Fruit fly (Drosophila melanogaster): ENCODE data around the gene CG32985.

CG32985 gene

DNA sequence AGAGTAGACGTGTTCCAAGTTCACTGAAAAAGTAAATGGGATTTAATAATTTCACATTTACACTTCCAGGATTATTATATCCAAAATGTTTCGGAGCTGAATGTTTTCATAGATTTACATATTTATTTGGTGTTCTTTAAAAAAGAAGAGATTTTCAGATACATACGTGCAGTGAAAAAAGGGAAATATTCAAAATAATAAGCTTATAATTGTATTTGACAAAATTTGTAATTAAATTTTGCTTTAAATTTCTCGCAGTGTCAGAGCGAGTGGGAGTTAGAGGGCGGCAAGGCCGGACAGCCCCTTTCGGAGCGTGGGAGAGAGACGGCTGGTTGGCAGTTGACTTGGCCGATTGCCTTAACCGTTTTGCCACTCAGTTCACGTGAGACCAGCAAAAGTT is 25.3 kb upstream of the CG32985 start, which contains the start of gene Tsp29Fb:
Gene Tsp29Fb, plus strand, starts transcription at position 388 of the 400 bp plus-strand sequence.
- TF ChIP-seq CG11902 (GFP tag; optimal IDR thresholded peaks at IDR 0.05), result peak; percentile 20
- peak; percentile 65 for TF ChIP-seq pdm3 (GFP tag; optimal IDR thresholded peaks at IDR 0.05)
- peak; percentile 57 for TF ChIP-seq CG34406 (GFP tag; optimal IDR thresholded peaks at IDR 0.05)
- no peak for TF ChIP-seq CG10669 (GFP tag; optimal IDR thresholded peaks at IDR 0.05)
- no peak for TF ChIP-seq CG6854 (GFP tag; optimal IDR thresholded peaks at IDR 0.05)
- peak; percentile 64 for TF ChIP-seq CG8119 (GFP tag; IDR thresholded peaks at IDR 0.05)
- TF ChIP-seq CG8632 (GFP tag; optimal IDR thresholded peaks at IDR 0.05), result peak; percentile 61
- peak; percentile 63 for TF ChIP-seq Sox102F (GFP tag; optimal IDR thresholded peaks at IDR 0.05)
- no peak for TF ChIP-seq CG3919 (GFP tag; optimal IDR thresholded peaks at IDR 0.05)
- TF ChIP-seq fkh (GFP tag; optimal IDR thresholded peaks at IDR 0.05), result no peak
- TF ChIP-seq CG31627 (GFP tag; optimal IDR thresholded peaks at IDR 0.05), result peak; percentile 71
- no peak for TF ChIP-seq fd59A (GFP tag; optimal IDR thresholded peaks at IDR 0.05)
- peak; percentile 66 for TF ChIP-seq topi (GFP tag; optimal IDR thresholded peaks at IDR 0.05)
- TF ChIP-seq fd85E (GFP tag; optimal IDR thresholded peaks at IDR 0.05), result no peak
- peak in 1 of 2 experiments; percentile 40 for TF ChIP-seq salr (GFP tag; optimal IDR thresholded peaks at IDR 0.05)
- peak; percentile 58; the same call in 2 of the 3 replicates for TF ChIP-seq eg (GFP tag; IDR thresholded peaks at IDR 0.05)
- TF ChIP-seq Eip93F (GFP tag; optimal IDR thresholded peaks at IDR 0.05), result no peak
- TF ChIP-seq CG15336 (GFP tag; IDR thresholded peaks at IDR 0.05), result peak; percentile 53; the same call in 1 of the 2 replicates
- no peak for TF ChIP-seq CG4318 (GFP tag; optimal IDR thresholded peaks at IDR 0.05)
- peak; percentile 91 for TF ChIP-seq svp (GFP tag)
- peak; percentile 26; the same call in 1 of the 2 replicates for TF ChIP-seq CG11294 (GFP tag; IDR thresholded peaks at IDR 0.05)
- TF ChIP-seq Smox (GFP tag; optimal IDR thresholded peaks at IDR 0.05), result peak; percentile 62
- TF ChIP-seq Hr4 (GFP tag; optimal IDR thresholded peaks at IDR 0.05), result peak; percentile 53
- TF ChIP-seq net (GFP tag; optimal IDR thresholded peaks at IDR 0.05), result peak; percentile 44
- TF ChIP-seq Sox15 (GFP tag; optimal IDR thresholded peaks at IDR 0.05), result peak; percentile 48
- peak; percentile 39 for TF ChIP-seq CG7368 (GFP tag; optimal IDR thresholded peaks at IDR 0.05)
- TF ChIP-seq Ets21C (GFP tag; optimal IDR thresholded peaks at IDR 0.05), result peak; percentile 24
- peak; percentile 76 for TF ChIP-seq Hr39 (GFP tag; optimal IDR thresholded peaks at IDR 0.05)
- TF ChIP-seq CG16779 (tag; optimal IDR thresholded peaks at IDR 0.05), result no peak
- TF ChIP-seq ss (GFP tag; optimal IDR thresholded peaks at IDR 0.05), result no peak
- TF ChIP-seq spab (GFP tag; optimal IDR thresholded peaks at IDR 0.05), result no peak
- TF ChIP-seq cyc (GFP tag; optimal IDR thresholded peaks at IDR 0.05), result peak; percentile 50
- TF ChIP-seq CG6163 (GFP tag; IDR thresholded peaks at IDR 0.05), result 0 out of 3 replicates have a peak, but pooled peaks have one; percentile 30
- TF ChIP-seq CG8319 (GFP tag; optimal IDR thresholded peaks at IDR 0.05), result no peak
- TF ChIP-seq CG32006 (GFP tag; optimal IDR thresholded peaks at IDR 0.05), result peak; percentile 56
- TF ChIP-seq Blimp-1 (GFP tag; optimal IDR thresholded peaks at IDR 0.05), result peak; percentile 38
- TF ChIP-seq Met (GFP tag; optimal IDR thresholded peaks at IDR 0.05), result peak; percentile 76
- peak; percentile 48 for TF ChIP-seq Eip75B (GFP tag; optimal IDR thresholded peaks at IDR 0.05)
- TF ChIP-seq OdsH (GFP tag; optimal IDR thresholded peaks at IDR 0.05), result peak; percentile 58
- no peak for TF ChIP-seq Lpt (GFP tag; optimal IDR thresholded peaks at IDR 0.05)
- TF ChIP-seq CG10631 (GFP tag; optimal IDR thresholded peaks at IDR 0.05), result peak; percentile 30
- peak; percentile 75 for TF ChIP-seq esn (GFP tag; optimal IDR thresholded peaks at IDR 0.05)
- peak; percentile 63 for TF ChIP-seq acj6 (GFP tag; optimal IDR thresholded peaks at IDR 0.05)
- TF ChIP-seq Eip78C (GFP tag), result peak; percentile 89
- no peak for TF ChIP-seq CG9139 (GFP tag; optimal IDR thresholded peaks at IDR 0.05)
- peak; percentile 61 for TF ChIP-seq Sox14 (GFP tag; optimal IDR thresholded peaks at IDR 0.05)
- TF ChIP-seq CG1621 (tag; optimal IDR thresholded peaks at IDR 0.05), result no peak
- TF ChIP-seq Gug (GFP tag; IDR thresholded peaks at IDR 0.05), result 0 out of 2 replicates have a peak, but pooled peaks have one; percentile 28
- TF ChIP-seq Hr38 (GFP tag; optimal IDR thresholded peaks at IDR 0.05), result no peak
- TF ChIP-seq CG3032 (tag; optimal IDR thresholded peaks at IDR 0.05), result no peak
- TF ChIP-seq CG6808 (GFP tag; optimal IDR thresholded peaks at IDR 0.05), result no peak
- peak; percentile 72 for TF ChIP-seq lz (GFP tag; optimal IDR thresholded peaks at IDR 0.05)
- no peak for TF ChIP-seq Ets96B (tag; optimal IDR thresholded peaks at IDR 0.05)
